Worm (Caenorhabditis elegans): ENCODE data around the gene cyp-35A4.
A peak's percentile ranks its signal among the peaks of the same experiment; 100 is the strongest.

The cyp-35A4 gene

ce11 chrV:4031319-4031718, at the start of gene cyp-35A4:
TSS of gene cyp-35A4 (plus strand) at chrV:4031619.
- TF ChIP-seq ztf-11 (tag; optimal IDR thresholded peaks at IDR 0.05) = no peak
- no peak for TF ChIP-seq lsy-12 (tag; optimal IDR thresholded peaks at IDR 0.05)
- TF ChIP-seq egl-5 (tag; optimal IDR thresholded peaks at IDR 0.05) = no peak
- no peak for TF ChIP-seq elt-3 (tag; optimal IDR thresholded peaks at IDR 0.05)
- TF ChIP-seq eor-1 (tag; optimal IDR thresholded peaks at IDR 0.05) = no peak
- no peak for TF ChIP-seq ztf-4 (tag; optimal IDR thresholded peaks at IDR 0.05)
- TF ChIP-seq pqm-1 (tag; optimal IDR thresholded peaks at IDR 0.05) = no peak
- no peak for TF ChIP-seq nhr-67 (tag; optimal IDR thresholded peaks at IDR 0.05)
- no peak for TF ChIP-seq ceh-9 (tag; optimal IDR thresholded peaks at IDR 0.05)
- no peak for TF ChIP-seq unc-62 (GFP tag; optimal IDR thresholded peaks at IDR 0.05)
- TF ChIP-seq lin-15B (tag; optimal IDR thresholded peaks at IDR 0.05) = no peak
- TF ChIP-seq R02D3.7 (tag; optimal IDR thresholded peaks at IDR 0.05) = no peak
- TF ChIP-seq fos-1 (tag; optimal IDR thresholded peaks at IDR 0.05) = no peak
- no peak for TF ChIP-seq ceh-16 (tag; optimal IDR thresholded peaks at IDR 0.05)
- TF ChIP-seq tbx-2 (tag; optimal IDR thresholded peaks at IDR 0.05) = no peak

- TF ChIP-seq egl-5 (tag; optimal IDR thresholded peaks at IDR 0.05) (no peak), pqm-1 (tag; optimal IDR thresholded peaks at IDR 0.05) (no peak), nhr-43 (tag; optimal IDR thresholded peaks at IDR 0.05; ENCODE audit: poor library complexity, severe bottlenecking) (no peak), fos-1 (tag; optimal IDR thresholded peaks at IDR 0.05) (no peak), elt-2 (tag; optimal IDR thresholded peaks at IDR 0.05) (no peak), ceh-82 (tag; optimal IDR thresholded peaks at IDR 0.05) (no peak), egl-27 (tag; optimal IDR thresholded peaks at IDR 0.05) (no peak), pha-4 (tag; optimal IDR thresholded peaks at IDR 0.05) (no peak), R02D3.7 (tag; optimal IDR thresholded peaks at IDR 0.05) (no peak), lin-39 (tag; optimal IDR thresholded peaks at IDR 0.05) (no peak), lin-15B (tag; optimal IDR thresholded peaks at IDR 0.05) (no peak), nhr-12 (tag; optimal IDR thresholded peaks at IDR 0.05) (no peak), fkh-10 (GFP tag; optimal IDR thresholded peaks at IDR 0.05) (no peak), ceh-16 (tag; optimal IDR thresholded peaks at IDR 0.05) (no peak), ceh-28 (tag; optimal IDR thresholded peaks at IDR 0.05) (no peak), hmg-11 (tag; optimal IDR thresholded peaks at IDR 0.05) (no peak), ZK546.5 (tag; optimal IDR thresholded peaks at IDR 0.05) (no peak), nfya-1 (tag; optimal IDR thresholded peaks at IDR 0.05; ENCODE audit: insufficient read depth) (no peak), nhr-25 (tag; optimal IDR thresholded peaks at IDR 0.05) (no peak), nhr-11 (tag; optimal IDR thresholded peaks at IDR 0.05) (no peak)
Measured at ce11 chrV:3981680-3982079, 49.7 kb upstream of the cyp-35A4 start, which contains the start of gene nlp-30. TSS of gene nlp-30 (plus strand) at chrV:3981980.

- no peak for TF ChIP-seq nhr-77 (tag; optimal IDR thresholded peaks at IDR 0.05)
- no peak for TF ChIP-seq pqm-1 (tag; optimal IDR thresholded peaks at IDR 0.05)
- TF ChIP-seq aly-2 (tag; optimal IDR thresholded peaks at IDR 0.05) = no peak
- TF ChIP-seq nhr-12 (tag; optimal IDR thresholded peaks at IDR 0.05) = no peak
- no peak for TF ChIP-seq nhr-76 (tag; optimal IDR thresholded peaks at IDR 0.05)
- peak; percentile 75 for TF ChIP-seq nhr-25 (tag; optimal IDR thresholded peaks at IDR 0.05)
- TF ChIP-seq nhr-43 (tag; optimal IDR thresholded peaks at IDR 0.05; ENCODE audit: poor library complexity, severe bottlenecking) = no peak
- no peak for TF ChIP-seq ZK546.5 (tag; optimal IDR thresholded peaks at IDR 0.05)
- TF ChIP-seq nhr-28 (tag; optimal IDR thresholded peaks at IDR 0.05) = no peak
- no peak for TF ChIP-seq nhr-237 (tag; optimal IDR thresholded peaks at IDR 0.05)
- peak; percentile 78 for TF ChIP-seq nhr-23 (tag; optimal IDR thresholded peaks at IDR 0.05)
- TF ChIP-seq lin-39 (tag; optimal IDR thresholded peaks at IDR 0.05) = no peak
Measured at ce11 chrV:3984178-3984577, 47.2 kb upstream of the cyp-35A4 start, which contains the start of gene nlp-29. TSS of gene nlp-29 (plus strand) at chrV:3984425.

- TF ChIP-seq ztf-4 (tag; optimal IDR thresholded peaks at IDR 0.05) (no peak), nhr-76 (tag; optimal IDR thresholded peaks at IDR 0.05) (no peak), mml-1 (tag; optimal IDR thresholded peaks at IDR 0.05) (no peak), ceh-28 (tag; optimal IDR thresholded peaks at IDR 0.05) (no peak), nhr-77 (tag; optimal IDR thresholded peaks at IDR 0.05) (no peak), egl-27 (tag; optimal IDR thresholded peaks at IDR 0.05) (no peak), eor-1 (tag; optimal IDR thresholded peaks at IDR 0.05) (no peak), tbx-2 (tag; optimal IDR thresholded peaks at IDR 0.05) (no peak), fkh-2 (tag; optimal IDR thresholded peaks at IDR 0.05) (no peak), nhr-12 (tag; optimal IDR thresholded peaks at IDR 0.05) (no peak), pqm-1 (tag; optimal IDR thresholded peaks at IDR 0.05) (no peak), lsy-12 (tag; optimal IDR thresholded peaks at IDR 0.05) (no peak), ama-1 (optimal IDR thresholded peaks at IDR 0.05) (no peak)
Measured at ce11 chrV:3985104-3985503, 46.3 kb upstream of the cyp-35A4 start.
